Worm (Caenorhabditis elegans): ENCODE results near the gene K08H2.2.

The K08H2.2 gene

ce11 chrX:13202312-13202711 is 32.5 kb downstream of the K08H2.2 start:
- TF ChIP-seq aly-2 (tag; optimal IDR thresholded peaks at IDR 0.05) (no peak), nhr-11 (tag; optimal IDR thresholded peaks at IDR 0.05) (no peak), nhr-237 (tag; optimal IDR thresholded peaks at IDR 0.05) (no peak), gmeb-1 (tag; optimal IDR thresholded peaks at IDR 0.05) (no peak)

DNA sequence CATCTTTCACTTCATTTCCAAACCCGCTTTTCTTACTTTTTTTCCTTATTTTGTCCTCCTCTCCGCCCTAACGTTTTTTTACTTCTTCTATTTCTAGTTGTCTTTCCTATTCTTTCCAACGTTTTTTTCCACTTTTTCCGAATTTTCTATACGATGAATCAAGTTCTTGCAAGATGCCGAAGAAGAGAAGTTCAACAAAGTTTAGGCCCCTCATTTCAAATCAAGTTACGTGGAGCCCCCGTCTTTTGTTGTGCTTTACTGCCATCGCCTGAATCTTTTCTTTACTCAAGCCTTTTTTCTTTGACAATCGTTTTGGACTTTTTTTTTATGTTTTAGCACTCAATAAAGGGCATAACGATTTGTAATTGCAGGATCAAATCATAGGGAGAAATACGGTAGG is 33.4 kb downstream of the K08H2.2 start, which contains the start of gene unc-9:
Gene unc-9, plus strand, starts transcription at position 370 of the 400 bp plus-strand sequence.
- TF ChIP-seq nhr-25 (tag; optimal IDR thresholded peaks at IDR 0.05): no peak
- TF ChIP-seq crh-2 (tag; optimal IDR thresholded peaks at IDR 0.05): no peak
- TF ChIP-seq alr-1 (tag; optimal IDR thresholded peaks at IDR 0.05): no peak
- TF ChIP-seq snpc-4 (tag; optimal IDR thresholded peaks at IDR 0.05): no peak
- TF ChIP-seq nhr-10 (tag; optimal IDR thresholded peaks at IDR 0.05): no peak
- TF ChIP-seq zag-1 (tag; optimal IDR thresholded peaks at IDR 0.05): no peak
- TF ChIP-seq F13H6.1 (tag; optimal IDR thresholded peaks at IDR 0.05): no peak
- no peak for TF ChIP-seq unc-39 (tag; optimal IDR thresholded peaks at IDR 0.05)
- no peak for TF ChIP-seq sem-4 (tag; optimal IDR thresholded peaks at IDR 0.05)
- no peak for TF ChIP-seq ceh-82 (tag; optimal IDR thresholded peaks at IDR 0.05)
- TF ChIP-seq C34F6.9 (tag; optimal IDR thresholded peaks at IDR 0.05): no peak
- no peak for TF ChIP-seq nhr-12 (tag; optimal IDR thresholded peaks at IDR 0.05)
- TF ChIP-seq lin-39 (tag; optimal IDR thresholded peaks at IDR 0.05): no peak

ce11 chrX:13200312-13200711 is 34.5 kb downstream of the K08H2.2 start:
- peak; percentile 1 for TF ChIP-seq nhr-129 (tag; optimal IDR thresholded peaks at IDR 0.05)
- TF ChIP-seq F13H6.1 (tag; optimal IDR thresholded peaks at IDR 0.05): peak; percentile 8
- no peak for TF ChIP-seq blmp-1 (tag; optimal IDR thresholded peaks at IDR 0.05; ENCODE audit: insufficient read depth)
- no peak for TF ChIP-seq lin-13 (GFP tag; optimal IDR thresholded peaks at IDR 0.05)
- TF ChIP-seq crh-2 (tag; optimal IDR thresholded peaks at IDR 0.05): no peak
- no peak for TF ChIP-seq lsy-2 (tag; optimal IDR thresholded peaks at IDR 0.05)
- TF ChIP-seq unc-39 (tag; optimal IDR thresholded peaks at IDR 0.05): no peak

- TF ChIP-seq lin-11 (tag; optimal IDR thresholded peaks at IDR 0.05) (no peak), ztf-4 (tag; optimal IDR thresholded peaks at IDR 0.05) (no peak), nhr-23 (tag; optimal IDR thresholded peaks at IDR 0.05) (no peak), snpc-4 (tag; optimal IDR thresholded peaks at IDR 0.05) (no peak), sma-9 (GFP tag; optimal IDR thresholded peaks at IDR 0.05) (no peak), sma-9 (tag; optimal IDR thresholded peaks at IDR 0.05) (no peak), unc-55 (GFP tag; optimal IDR thresholded peaks at IDR 0.05) (no peak), C34F6.9 (tag; optimal IDR thresholded peaks at IDR 0.05) (no peak), peb-1 (tag; optimal IDR thresholded peaks at IDR 0.05) (no peak), lsy-2 (tag; optimal IDR thresholded peaks at IDR 0.05) (no peak), unc-39 (tag; optimal IDR thresholded peaks at IDR 0.05) (no peak), ceh-82 (tag; optimal IDR thresholded peaks at IDR 0.05) (no peak), zag-1 (tag; optimal IDR thresholded peaks at IDR 0.05) (no peak), nhr-25 (tag; optimal IDR thresholded peaks at IDR 0.05) (no peak)
These were observed 36.6 kb downstream of the K08H2.2 start for ce11 chrX:13198134-13198533.

- no peak for TF ChIP-seq aly-2 (tag; optimal IDR thresholded peaks at IDR 0.05)
- no peak for TF ChIP-seq zag-1 (tag; optimal IDR thresholded peaks at IDR 0.05)
- no peak for TF ChIP-seq lin-13 (GFP tag; optimal IDR thresholded peaks at IDR 0.05)
- no peak for TF ChIP-seq ztf-1 (GFP tag; conservative IDR thresholded peaks at IDR 0.05)
- TF ChIP-seq lsy-2 (tag; optimal IDR thresholded peaks at IDR 0.05): no peak
- no peak for TF ChIP-seq ceh-16 (tag; optimal IDR thresholded peaks at IDR 0.05)
- no peak for TF ChIP-seq Y55F3AM.14 (GFP tag; optimal IDR thresholded peaks at IDR 0.05)
- no peak for TF ChIP-seq sma-9 (GFP tag; optimal IDR thresholded peaks at IDR 0.05)
- TF ChIP-seq sma-9 (tag; optimal IDR thresholded peaks at IDR 0.05): no peak
- TF ChIP-seq unc-62 (GFP tag; optimal IDR thresholded peaks at IDR 0.05): no peak
These were observed 43.9 kb downstream of the K08H2.2 start, which contains the start of gene gpa-6 for ce11 chrX:13190912-13191311. gpa-6 (plus strand) TSS chrX:13191212.

DNA sequence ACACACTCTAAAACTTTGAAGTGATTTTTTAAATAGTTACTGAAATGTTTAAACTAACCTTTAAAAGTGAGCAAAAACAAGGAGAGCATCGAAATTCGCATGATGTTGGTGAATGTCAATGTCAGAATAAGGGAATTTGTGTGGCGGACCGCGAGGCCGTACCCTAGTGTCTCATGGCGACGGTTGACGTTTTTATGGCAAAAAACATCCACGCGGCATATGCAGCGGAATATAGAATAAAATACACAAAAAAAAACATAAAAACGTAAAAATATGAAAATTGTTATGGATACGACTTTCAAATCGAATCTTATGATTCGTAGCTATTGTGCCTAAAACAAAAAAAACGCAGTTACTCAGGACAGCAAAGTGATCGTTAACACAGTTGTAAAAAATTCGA is 44.9 kb downstream of the K08H2.2 start, which contains the start of gene cwp-5:
Gene cwp-5, minus strand, starts transcription at position 101 of the 400 bp plus-strand sequence.
- no peak for TF ChIP-seq crh-2 (tag; optimal IDR thresholded peaks at IDR 0.05)
- TF ChIP-seq egl-27 (tag; optimal IDR thresholded peaks at IDR 0.05): no peak
- no peak for TF ChIP-seq lsy-2 (tag; optimal IDR thresholded peaks at IDR 0.05)
- no peak for TF ChIP-seq mbf-1 (tag; optimal IDR thresholded peaks at IDR 0.05)
- TF ChIP-seq C34F6.9 (tag; optimal IDR thresholded peaks at IDR 0.05): no peak
- no peak for TF ChIP-seq nhr-12 (tag; optimal IDR thresholded peaks at IDR 0.05)

Data from whole organism, L2 larva.